Fruit fly (Drosophila melanogaster) whole organism, embryonic: ENCODE measurements around the gene CG3984.
A peak's percentile ranks its signal among the peaks of the same experiment; 100 is the strongest.

ENCODE experiments used
- Asciz ChIP-seq: fragments of 200-800 bp; sonication (Bioruptor generic); optimal IDR thresholded peaks from 2 replicates; lab custom pipeline; 2017; ENCODE audit warnings: missing biosample characterization, mild to moderate bottlenecking, missing genetic modification characterization, missing genetic modification reagents
- Atf6 ChIP-seq: fragments of 200-800 bp; sonication (Bioruptor generic); IDR thresholded peaks from 2 replicates; pipeline ENCODE4 v1.3.6; 2022; ENCODE audit warnings: missing biosample characterization, missing genetic modification characterization
- BEAF-32 ChIP-seq: fragments of 200-800 bp; sonication (Bioruptor generic); optimal IDR thresholded peaks from 3 replicates; lab custom pipeline; 2017; ENCODE audit warnings: missing biosample characterization, missing genetic modification characterization, mild to moderate bottlenecking, moderate library complexity, missing genetic modification reagents
- CG10959 ChIP-seq: fragments of 200-800 bp; sonication (Bioruptor generic); IDR thresholded peaks from 2 replicates; pipeline ENCODE4 v1.3.6; 2022; ENCODE audit warnings: missing biosample characterization, missing genetic modification characterization
- CG11723 ChIP-seq: fragments of 200-800 bp; sonication (Bioruptor generic); optimal IDR thresholded peaks from 2 replicates; lab custom pipeline; 2017; ENCODE audit warnings: missing biosample characterization, mild to moderate bottlenecking, missing genetic modification characterization
- CG12942 ChIP-seq: fragments of 200-800 bp; sonication (Bioruptor generic); optimal IDR thresholded peaks from 3 replicates; lab custom pipeline; 2016; ENCODE audit warnings: missing biosample characterization, missing genetic modification characterization
- CG13624 ChIP-seq: fragments of 200-800 bp; sonication (Bioruptor generic); optimal IDR thresholded peaks from 2 replicates; lab custom pipeline; 2016; ENCODE audit warnings: missing biosample characterization, missing genetic modification characterization
- CG15073 ChIP-seq: fragments of 200-800 bp; sonication (Bioruptor generic); optimal IDR thresholded peaks from 2 replicates; lab custom pipeline; 2016; ENCODE audit warnings: missing biosample characterization, missing genetic modification characterization
- CG1647 ChIP-seq: fragments of 200-800 bp; sonication (Bioruptor generic); optimal IDR thresholded peaks from 3 replicates; lab custom pipeline; 2016; ENCODE audit warnings: missing biosample characterization, missing genetic modification characterization
- CG17328 ChIP-seq: fragments of 200-800 bp; sonication (Bioruptor generic); IDR thresholded peaks from 2 replicates; pipeline ENCODE4 v1.3.6; 2022; ENCODE audit warnings: missing biosample characterization, missing genetic modification characterization
- CG18599 ChIP-seq: fragments of 200-800 bp; sonication (Bioruptor generic); optimal IDR thresholded peaks from 3 replicates; lab custom pipeline; 2017; ENCODE audit warnings: missing biosample characterization, missing genetic modification characterization, mild to moderate bottlenecking, moderate library complexity, missing genetic modification reagents
- CG30403 ChIP-seq: fragments of 200-800 bp; sonication (Bioruptor generic); optimal IDR thresholded peaks from 3 replicates; lab custom pipeline; 2016; ENCODE audit warnings: missing biosample characterization, missing genetic modification characterization
- CG31441 ChIP-seq: fragments of 200-800 bp; sonication (Bioruptor generic); IDR thresholded peaks from 2 replicates; pipeline ENCODE4 v1.3.6; 2022; ENCODE audit warnings: missing biosample characterization, missing genetic modification characterization
- CG3407 ChIP-seq: fragments of 200-800 bp; sonication (Bioruptor generic); optimal IDR thresholded peaks from 2 replicates; lab custom pipeline; 2018; ENCODE audit warnings: missing biosample characterization, mild to moderate bottlenecking, missing genetic modification characterization
- CG3838 ChIP-seq: fragments of 200-800 bp; sonication (Bioruptor generic); optimal IDR thresholded peaks from 3 replicates; lab custom pipeline; 2016; ENCODE audit warnings: missing biosample characterization, missing genetic modification characterization
- CG42726 ChIP-seq: fragments of 200-800 bp; sonication (Bioruptor generic); IDR thresholded peaks from 2 replicates; pipeline ENCODE4 v1.3.6; 2022; ENCODE audit warnings: missing biosample characterization, missing genetic modification characterization; ENCODE audit not compliant: partially characterized antibody
- CG4328 ChIP-seq: fragments of 200-800 bp; sonication (Bioruptor generic); optimal IDR thresholded peaks from 3 replicates; lab custom pipeline; 2017; ENCODE audit warnings: missing biosample characterization, missing genetic modification reagents, missing genetic modification characterization
- CG4820 ChIP-seq: fragments of 200-800 bp; sonication (Bioruptor generic); optimal IDR thresholded peaks from 3 replicates; lab custom pipeline; 2016; ENCODE audit warnings: missing biosample characterization, missing genetic modification characterization
- CG6765 ChIP-seq: fragments of 200-800 bp; sonication (Bioruptor generic); optimal IDR thresholded peaks from 3 replicates; lab custom pipeline; 2017; ENCODE audit warnings: missing biosample characterization, mild to moderate bottlenecking, missing genetic modification characterization
- CG6854 ChIP-seq: fragments of 200-800 bp; sonication (Bioruptor generic); optimal IDR thresholded peaks from 3 replicates; lab custom pipeline; 2017; ENCODE audit warnings: missing biosample characterization, mild to moderate bottlenecking, missing genetic modification characterization
- CG7357 ChIP-seq: fragments of 200-800 bp; sonication (Bioruptor generic); IDR thresholded peaks from 3 replicates; pipeline ENCODE4 v1.3.6; 2022; ENCODE audit warnings: missing biosample characterization, missing genetic modification characterization
- CG7786 ChIP-seq: fragments of 200-800 bp; sonication (Bioruptor generic); optimal IDR thresholded peaks from 2 replicates; lab custom pipeline; 2016; ENCODE audit warnings: missing biosample characterization, missing genetic modification characterization
- CG8359 ChIP-seq: fragments of 200-800 bp; sonication (Bioruptor generic); optimal IDR thresholded peaks from 2 replicates; lab custom pipeline; 2017; ENCODE audit warnings: missing biosample characterization, mild to moderate bottlenecking, missing genetic modification characterization, borderline replicate concordance
- Fer2 ChIP-seq: fragments of 200-800 bp; sonication (Bioruptor generic); optimal IDR thresholded peaks from 2 replicates; lab custom pipeline; 2018; ENCODE audit warnings: missing biosample characterization, mild to moderate bottlenecking, missing genetic modification characterization, moderate library complexity
- H15 ChIP-seq: fragments of 200-800 bp; sonication (Bioruptor generic); IDR thresholded peaks from 3 replicates; pipeline ENCODE4 v1.3.6; 2022; ENCODE audit warnings: missing biosample characterization, missing genetic modification characterization
- HLHmδ ChIP-seq: fragments of 200-800 bp; sonication (Bioruptor generic); optimal IDR thresholded peaks from 2 replicates; lab custom pipeline; 2018; ENCODE audit warnings: missing biosample characterization, mild to moderate bottlenecking, missing genetic modification characterization, moderate library complexity
- Hand ChIP-seq: fragments of 200-800 bp; sonication (Bioruptor generic); optimal IDR thresholded peaks from 2 replicates; lab custom pipeline; 2017; ENCODE audit warnings: mild to moderate bottlenecking, missing biosample characterization, missing genetic modification reagents, missing genetic modification characterization
- MESR4 ChIP-seq: fragments of 200-800 bp; sonication (Bioruptor generic); optimal IDR thresholded peaks from 2 replicates; lab custom pipeline; 2018; ENCODE audit warnings: missing biosample characterization, mild to moderate bottlenecking, missing genetic modification characterization, moderate library complexity
- Mrtf ChIP-seq: fragments of 200-800 bp; sonication (Bioruptor generic); IDR thresholded peaks from 3 replicates; pipeline ENCODE4 v1.3.6; 2022; ENCODE audit warnings: missing biosample characterization, missing genetic modification characterization
- Opbp ChIP-seq: fragments of 200-800 bp; sonication (Bioruptor generic); IDR thresholded peaks from 3 replicates; pipeline ENCODE4 v1.3.6; 2022; ENCODE audit warnings: missing biosample characterization, missing genetic modification characterization; ENCODE audit not compliant: partially characterized antibody
- Scr ChIP-seq: fragments of 200-800 bp; sonication (Bioruptor generic); IDR thresholded peaks from 2 replicates; pipeline ENCODE4 v1.3.6; 2022; ENCODE audit warnings: missing biosample characterization, missing genetic modification characterization; ENCODE audit not compliant: partially characterized antibody
- Sox100B ChIP-seq: fragments of 200-800 bp; sonication (Bioruptor generic); optimal IDR thresholded peaks from 3 replicates; lab custom pipeline; 2018; ENCODE audit warnings: missing biosample characterization, mild to moderate bottlenecking, missing genetic modification characterization
- abd-A ChIP-seq: fragments of 200-800 bp; sonication (Bioruptor generic); optimal IDR thresholded peaks from 3 replicates; lab custom pipeline; 2019; ENCODE audit warnings: missing biosample characterization, mild to moderate bottlenecking, missing genetic modification characterization, moderate library complexity
- ap ChIP-seq: fragments of 200-800 bp; sonication (Bioruptor generic); IDR thresholded peaks from 2 replicates; pipeline ENCODE4 v1.3.6; 2022; ENCODE audit warnings: missing biosample characterization, missing genetic modification characterization
- bowl ChIP-seq: fragments of 200-800 bp; sonication (Bioruptor generic); IDR thresholded peaks from 2 replicates; pipeline ENCODE4 v1.3.6; 2022; ENCODE audit warnings: missing biosample characterization, missing genetic modification characterization
- bsh ChIP-seq, 2 experiments: fragments of 200-800 bp; sonication (Bioruptor generic); optimal IDR thresholded peaks; 2 replicates each; lab custom pipeline; 2017 to 2018; ENCODE audit warnings: mild to moderate bottlenecking in 2 of 2, missing biosample characterization in 2 of 2, missing genetic modification characterization in 2 of 2, moderate library complexity in 1 of 2
- ci ChIP-seq: fragments of 200-800 bp; sonication (Bioruptor generic); IDR thresholded peaks from 3 replicates; pipeline ENCODE4 v1.3.6; 2022; ENCODE audit warnings: missing biosample characterization, missing genetic modification characterization
- cwo ChIP-seq: fragments of 200-800 bp; sonication (Bioruptor generic); optimal IDR thresholded peaks from 3 replicates; lab custom pipeline; 2017; ENCODE audit warnings: missing biosample characterization, missing genetic modification characterization, mild to moderate bottlenecking, moderate library complexity, missing genetic modification reagents
- ems ChIP-seq: fragments of 200-800 bp; sonication (Bioruptor generic); optimal IDR thresholded peaks from 3 replicates; lab custom pipeline; 2016; ENCODE audit warnings: missing biosample characterization, missing genetic modification characterization
- fd102C ChIP-seq: fragments of 200-800 bp; sonication (Bioruptor generic); optimal IDR thresholded peaks from 2 replicates; lab custom pipeline; 2018; ENCODE audit warnings: missing biosample characterization, mild to moderate bottlenecking, missing genetic modification characterization, moderate library complexity
- insv ChIP-seq, 2 experiments: fragments of 200-800 bp; sonication (Bioruptor generic); optimal IDR thresholded peaks; 3 replicates each; lab custom pipeline; 2016 to 2018; ENCODE audit warnings: missing biosample characterization in 2 of 2, missing genetic modification characterization in 2 of 2
- nmo ChIP-seq: fragments of 200-800 bp; sonication (Bioruptor generic); optimal IDR thresholded peaks from 2 replicates; lab custom pipeline; 2018; ENCODE audit warnings: missing biosample characterization, mild to moderate bottlenecking, missing genetic modification characterization, moderate library complexity
- nom ChIP-seq: fragments of 200-800 bp; sonication (Bioruptor generic); optimal IDR thresholded peaks from 2 replicates; lab custom pipeline; 2017; ENCODE audit warnings: missing biosample characterization, missing genetic modification characterization, mild to moderate bottlenecking, moderate library complexity, missing genetic modification reagents
- onecut ChIP-seq: fragments of 200-800 bp; sonication (Bioruptor generic); IDR thresholded peaks from 2 replicates; pipeline ENCODE4 v1.3.6; 2022; ENCODE audit warnings: missing biosample characterization, missing genetic modification characterization
- org-1 ChIP-seq: fragments of 200-800 bp; sonication (Bioruptor generic); optimal IDR thresholded peaks from 2 replicates; lab custom pipeline; 2017; ENCODE audit warnings: missing biosample characterization, missing genetic modification characterization
- pum ChIP-seq: fragments of 200-800 bp; sonication (Bioruptor generic); optimal IDR thresholded peaks from 2 replicates; lab custom pipeline; 2016; ENCODE audit warnings: missing biosample characterization, missing genetic modification characterization
- stc ChIP-seq: fragments of 200-800 bp; sonication (Bioruptor generic); IDR thresholded peaks from 2 replicates; pipeline ENCODE4 v1.3.6; 2022; ENCODE audit warnings: missing biosample characterization, missing genetic modification characterization
- sug ChIP-seq: fragments of 200-800 bp; optimal IDR thresholded peaks from 2 replicates; lab custom pipeline; 2019; ENCODE audit warnings: missing biosample characterization, mild to moderate bottlenecking, missing genetic modification characterization, moderate library complexity
- tio ChIP-seq: fragments of 200-800 bp; sonication (Bioruptor generic); optimal IDR thresholded peaks from 2 replicates; lab custom pipeline; 2017; ENCODE audit warnings: missing biosample characterization, missing genetic modification characterization, inconsistent platforms
- usp ChIP-seq: fragments of >200 bp; optimal IDR thresholded peaks from 2 replicates; lab custom pipeline; 2017; ENCODE audit warnings: missing biosample characterization, missing genetic modification characterization
- wdn ChIP-seq: fragments of 200-800 bp; sonication (Bioruptor generic); IDR thresholded peaks from 2 replicates; pipeline ENCODE4 v1.3.6; 2022; ENCODE audit warnings: missing biosample characterization, missing genetic modification characterization

Gene CG3984

DNA sequence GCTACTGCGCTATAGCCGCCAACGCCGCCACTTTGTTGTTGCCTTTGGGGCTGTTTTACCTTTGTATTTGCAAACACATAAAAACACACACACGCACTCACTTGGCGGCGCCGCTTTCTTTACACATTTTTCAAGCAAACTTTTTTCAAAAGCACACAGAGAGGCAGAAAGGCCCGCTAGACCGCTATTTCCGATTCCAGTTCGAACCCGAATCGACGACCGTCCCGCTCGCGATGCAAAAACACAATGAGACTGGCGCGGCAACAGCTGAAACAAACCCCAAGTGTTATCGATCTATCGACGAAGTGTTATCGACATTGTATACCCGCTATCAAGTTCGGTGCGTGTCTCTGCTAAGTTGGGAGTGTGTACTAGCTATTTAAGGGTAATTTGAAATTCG lies 5.3 kb upstream of the CG3984 start, which contains the start of gene CG42788 (continued):
- TF ChIP-seq CG13624 (GFP tag; lab: Kevin White, UChicago) (peak; percentile 84), Mrtf (GFP tag; lab: Robert Waterston, UW) (no peak), CG12942 (GFP tag; lab: Kevin White, UChicago) (peak; percentile 46), CG18599 (GFP tag; lab: Kevin White, UChicago) (peak; percentile 18), Scr (no peak), CG3407 (GFP tag; lab: Kevin White, UChicago) (peak; percentile 46), bowl (GFP tag; lab: Robert Waterston, UW) (no peak), insv (GFP tag; optimal IDR thresholded peaks at IDR 0.05; lab: Kevin White, UChicago) (peak in 1 of 2 experiments; percentile 88), CG3838 (GFP tag; lab: Kevin White, UChicago) (no peak), Asciz (GFP tag; lab: Kevin White, UChicago) (peak; percentile 9), ci (GFP tag; lab: Robert Waterston, UW) (no peak), bsh (GFP tag; optimal IDR thresholded peaks at IDR 0.05; lab: Kevin White, UChicago) (peak; percentile 50 to 58), CG42726 (GFP tag; lab: Robert Waterston, UW) (no peak), ap (GFP tag; lab: Robert Waterston, UW) (no peak), CG4328 (GFP tag; lab: Kevin White, UChicago) (no peak), ems (GFP tag; lab: Kevin White, UChicago) (peak; percentile 70), nom (peak; percentile 2), onecut (GFP tag; lab: Robert Waterston, UW) (peak; percentile 73), wdn (GFP tag; lab: Robert Waterston, UW) (no peak), org-1 (GFP tag; lab: Kevin White, UChicago) (no peak), CG7357 (GFP tag; lab: Robert Waterston, UW) (no peak), CG7786 (peak; percentile 48), H15 (GFP tag; lab: Robert Waterston, UW) (no peak), HLHmδ (GFP tag; lab: Kevin White, UChicago) (peak; percentile 48), CG17328 (GFP tag; lab: Robert Waterston, UW) (no peak), CG6765 (GFP tag; lab: Kevin White, UChicago) (no peak), Opbp (GFP tag; lab: Robert Waterston, UW) (no peak), fd102C (GFP tag; lab: Kevin White, UChicago) (peak; percentile 9), BEAF-32 (GFP tag; lab: Kevin White, UChicago) (peak; percentile 97), CG30403 (GFP tag; lab: Kevin White, UChicago) (peak; percentile 12), Fer2 (tag; lab: Kevin White, UChicago) (no peak), cwo (GFP tag; lab: Kevin White, UChicago) (peak; percentile 4), CG6854 (peak; percentile 28), MESR4 (GFP tag; lab: Kevin White, UChicago) (peak; percentile 79), CG4820 (GFP tag; lab: Kevin White, UChicago) (peak; percentile 3), Hand (peak; percentile 52), CG15073 (GFP tag; lab: Kevin White, UChicago) (no peak), nmo (GFP tag; lab: Kevin White, UChicago) (peak; percentile 68), Sox100B (GFP tag; lab: Kevin White, UChicago) (no peak), CG8359 (peak; percentile 11), CG31441 (no peak), abd-A (peak; percentile 91), stc (GFP tag; lab: Robert Waterston, UW) (no peak), pum (GFP tag; lab: Kevin White, UChicago) (no peak), CG10959 (no peak), usp (GFP tag; lab: Kevin White, UChicago) (no peak), sug (tag; lab: Kevin White, UChicago) (peak; percentile 67), CG1647 (GFP tag; lab: Kevin White, UChicago) (peak; percentile 70), Atf6 (no peak), CG11723 (GFP tag; lab: Kevin White, UChicago) (peak; percentile 41), tio (GFP tag; lab: Kevin White, UChicago) (no peak)
